Fruit fly (Drosophila melanogaster): Measurements from ENCODE around the gene HisRS.

HisRS gene

DNA sequence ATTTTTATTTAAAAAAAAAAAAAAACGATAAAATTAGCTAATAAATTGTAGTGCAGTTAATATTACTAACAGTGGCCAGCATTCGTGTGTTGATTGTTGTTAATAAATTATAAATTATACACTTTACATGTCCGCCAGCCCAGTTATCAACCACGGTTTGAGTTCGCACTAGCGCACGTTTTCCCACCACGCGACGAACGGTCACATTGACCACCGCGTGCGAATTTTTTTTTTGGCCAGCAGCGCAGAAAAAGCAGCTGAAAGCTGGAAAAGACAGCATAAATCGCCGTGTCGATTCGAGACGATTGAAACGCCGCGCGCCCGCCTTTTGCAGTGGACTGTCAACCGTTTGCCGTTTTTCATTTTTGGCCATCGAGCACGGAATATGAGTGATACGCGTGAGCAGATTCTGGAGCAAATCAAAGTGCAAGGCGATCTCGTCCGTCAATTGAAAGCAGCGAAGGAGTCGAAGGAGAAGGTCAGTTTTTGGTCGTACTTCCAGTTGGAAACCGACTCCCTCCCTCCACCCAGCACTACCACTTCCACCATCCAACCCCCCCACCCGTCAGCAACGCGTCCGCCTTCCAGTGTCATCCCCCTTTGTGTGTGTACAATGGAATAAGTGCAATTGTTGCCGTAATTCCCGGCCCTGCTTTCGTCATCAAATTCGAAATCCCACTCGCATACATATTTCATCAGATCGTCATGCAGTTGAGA lies at the start of gene HisRS, which contains the start of gene Bx (continued):
- TF ChIP-seq CG12219 (GFP tag; optimal IDR thresholded peaks at IDR 0.05) (no peak), GATAe (GFP tag; conservative IDR thresholded peaks at IDR 0.05) (no peak), MESR4 (GFP tag; optimal IDR thresholded peaks at IDR 0.05) (peak; percentile 9), CG2120 (GFP tag; optimal IDR thresholded peaks at IDR 0.05) (peak; percentile 16), CG18262 (tag; optimal IDR thresholded peaks at IDR 0.05) (no peak), ATbp (GFP tag; optimal IDR thresholded peaks at IDR 0.05) (no peak), Gsc (GFP tag; IDR thresholded peaks at IDR 0.05) (no peak), caup (GFP tag; optimal IDR thresholded peaks at IDR 0.05; ENCODE audit: severe bottlenecking) (peak; percentile 10), gfzf (GFP tag; optimal IDR thresholded peaks at IDR 0.05) (peak; percentile 82), CG8924 (tag; optimal IDR thresholded peaks at IDR 0.05) (peak; percentile 19), Myb (GFP tag; optimal IDR thresholded peaks at IDR 0.05) (peak; percentile 27), fd3F (GFP tag; optimal IDR thresholded peaks at IDR 0.05) (no peak), sens-2 (GFP tag; IDR thresholded peaks at IDR 0.05) (no peak), CG17612 (GFP tag; IDR thresholded peaks at IDR 0.05) (no peak), CG12071 (GFP tag; optimal IDR thresholded peaks at IDR 0.05) (no peak), CG3281 (GFP tag; optimal IDR thresholded peaks at IDR 0.05) (no peak), CG33213 (GFP tag; optimal IDR thresholded peaks at IDR 0.05) (peak; percentile 51), ranshi (GFP tag; IDR thresholded peaks at IDR 0.05) (no peak), fd102C (GFP tag; optimal IDR thresholded peaks at IDR 0.05) (no peak), bab2 (GFP tag; optimal IDR thresholded peaks at IDR 0.05) (no peak), slbo (GFP tag; IDR thresholded peaks at IDR 0.05) (0 out of 2 replicates have a peak, but pooled peaks have one; percentile 13), CG2129 (GFP tag; IDR thresholded peaks at IDR 0.05; ENCODE audit: partially characterized antibody) (no peak), salm (tag; optimal IDR thresholded peaks at IDR 0.05) (no peak), dati (GFP tag; IDR thresholded peaks at IDR 0.05) (0 out of 2 replicates have a peak, but pooled peaks have one; percentile 15), schlank (tag; optimal IDR thresholded peaks at IDR 0.05) (no peak), bbx (GFP tag; IDR thresholded peaks at IDR 0.05; ENCODE audit: partially characterized antibody) (no peak), CG14050 (GFP tag; IDR thresholded peaks at IDR 0.05) (no peak), CG6854 (GFP tag; optimal IDR thresholded peaks at IDR 0.05) (no peak), ERR (GFP tag; optimal IDR thresholded peaks at IDR 0.05) (no peak), kah (GFP tag; optimal IDR thresholded peaks at IDR 0.05) (no peak), row (GFP tag; IDR thresholded peaks at IDR 0.05) (0 out of 3 replicates have a peak, but pooled peaks have one; percentile 23), al (GFP tag; IDR thresholded peaks at IDR 0.05) (peak; percentile 17; the same call in 1 of the 2 replicates), Meics (GFP tag; optimal IDR thresholded peaks at IDR 0.05) (no peak), CG2116 (GFP tag; optimal IDR thresholded peaks at IDR 0.05) (peak; percentile 25), CG1603 (tag; optimal IDR thresholded peaks at IDR 0.05) (peak; percentile 66), CG10959 (GFP tag; IDR thresholded peaks at IDR 0.05) (no peak), CG10274 (GFP tag; optimal IDR thresholded peaks at IDR 0.05) (no peak), mam (GFP tag; optimal IDR thresholded peaks at IDR 0.05) (no peak), Sox102F (GFP tag; optimal IDR thresholded peaks at IDR 0.05) (no peak), Hr3 (GFP tag; optimal IDR thresholded peaks at IDR 0.05) (no peak), Fer3 (tag; optimal IDR thresholded peaks at IDR 0.05) (no peak), Ets97D (GFP tag; optimal IDR thresholded peaks at IDR 0.05) (peak; percentile 64), lola (GFP tag; optimal IDR thresholded peaks at IDR 0.05) (no peak), pan (optimal IDR thresholded peaks at IDR 0.05) (no peak), pan (GFP tag; optimal IDR thresholded peaks at IDR 0.05 in 1 of 2, IDR thresholded peaks at IDR 0.05 in 1 of 2) (no peak), H15 (GFP tag; IDR thresholded peaks at IDR 0.05) (no peak), CG2712 (tag; optimal IDR thresholded peaks at IDR 0.05) (no peak), Bteb2 (GFP tag; optimal IDR thresholded peaks at IDR 0.05) (no peak), CG12299 (tag; optimal IDR thresholded peaks at IDR 0.05) (no peak)
